Comparison of ENCODE assay signal across 1 fruit fly cellular context in genomic region chr3R:5198302-5198701, dm6.
TF ChIP-seq lines count a peak whose summit lies in the region.

No protein-coding gene starts in this region.

TF ChIP-seq in whole organism, embryonic, 481 proteins besides CTCF, POLR2A, EP300 and RAD21 (continued from another document and continues in another):
- TF ChIP-seq Antp (GFP tag; optimal IDR thresholded peaks at IDR 0.05; lab: Kevin White, UChicago), result peak; percentile 59
- TF ChIP-seq CG17802 (tag; optimal IDR thresholded peaks at IDR 0.05; lab: Kevin White, UChicago), result no peak
- no peak for TF ChIP-seq wor (GFP tag; IDR thresholded peaks at IDR 0.05; lab: Robert Waterston, UW)
- no peak for TF ChIP-seq ash1 (GFP tag; optimal IDR thresholded peaks at IDR 0.05; lab: Kevin White, UChicago)
- 0 out of 2 replicates have a peak, but pooled peaks have one; percentile 49 for TF ChIP-seq rib (GFP tag; IDR thresholded peaks at IDR 0.05; lab: Robert Waterston, UW)
- TF ChIP-seq twi (tag; optimal IDR thresholded peaks at IDR 0.05; lab: Kevin White, UChicago), result no peak
- TF ChIP-seq E2f1 (GFP tag; IDR thresholded peaks at IDR 0.05; lab: Robert Waterston, UW), result peak; percentile 49; the same call in 1 of the 2 replicates
- TF ChIP-seq CG9437 (GFP tag; optimal IDR thresholded peaks at IDR 0.05; lab: Kevin White, UChicago), result no peak
- TF ChIP-seq ttk (GFP tag; IDR thresholded peaks at IDR 0.05; lab: Robert Waterston, UW), result 0 out of 2 replicates have a peak, but pooled peaks have one; percentile 30
- TF ChIP-seq Scr (GFP tag; IDR thresholded peaks at IDR 0.05; lab: Robert Waterston, UW; ENCODE audit: partially characterized antibody), result no peak
- no peak for TF ChIP-seq Spps (tag; optimal IDR thresholded peaks at IDR 0.05; lab: Kevin White, UChicago)
- no peak for TF ChIP-seq ato (GFP tag; IDR thresholded peaks at IDR 0.05; lab: Robert Waterston, UW; ENCODE audit: partially characterized antibody)
- no peak for TF ChIP-seq bbx (GFP tag; IDR thresholded peaks at IDR 0.05; lab: Robert Waterston, UW; ENCODE audit: partially characterized antibody)
- peak; percentile 74 for TF ChIP-seq CG2678 (tag; optimal IDR thresholded peaks at IDR 0.05; lab: Kevin White, UChicago)
- peak; percentile 93 for TF ChIP-seq CG18599 (GFP tag; optimal IDR thresholded peaks at IDR 0.05; lab: Kevin White, UChicago)
- peak; percentile 75; the same call in 1 of the 2 replicates for TF ChIP-seq CG32532 (GFP tag; IDR thresholded peaks at IDR 0.05; lab: Robert Waterston, UW)
- TF ChIP-seq scrt (GFP tag; optimal IDR thresholded peaks at IDR 0.05; lab: Kevin White, UChicago), result peak; percentile 55
- TF ChIP-seq CG10321 (GFP tag; IDR thresholded peaks at IDR 0.05; lab: Robert Waterston, UW), result no peak
- TF ChIP-seq CG10959 (GFP tag; IDR thresholded peaks at IDR 0.05; lab: Robert Waterston, UW), result no peak
- TF ChIP-seq CG10366 (GFP tag; IDR thresholded peaks at IDR 0.05; lab: Robert Waterston, UW), result peak; percentile 57
- TF ChIP-seq CG10267 (tag; optimal IDR thresholded peaks at IDR 0.05; lab: Kevin White, UChicago), result peak; percentile 7
- no peak for TF ChIP-seq mirr (GFP tag; optimal IDR thresholded peaks at IDR 0.05; lab: Kevin White, UChicago)
- 0 out of 2 replicates have a peak, but pooled peaks have one; percentile 17 for TF ChIP-seq Nf-YA (GFP tag; IDR thresholded peaks at IDR 0.05; lab: Robert Waterston, UW)
- no peak for TF ChIP-seq CG2129 (GFP tag; IDR thresholded peaks at IDR 0.05; lab: Robert Waterston, UW; ENCODE audit: partially characterized antibody)
- peak; percentile 41; the same call in 1 of the 4 replicates for TF ChIP-seq Gug (GFP tag; IDR thresholded peaks at IDR 0.05; lab: Robert Waterston, UW)
- no peak for TF ChIP-seq jigr1 (GFP tag; IDR thresholded peaks at IDR 0.05; lab: Robert Waterston, UW)
- no peak for TF ChIP-seq psq (GFP tag; optimal IDR thresholded peaks at IDR 0.05; lab: Kevin White, UChicago)
- TF ChIP-seq Asciz (GFP tag; optimal IDR thresholded peaks at IDR 0.05; lab: Kevin White, UChicago), result no peak
- peak; percentile 66 to 69 for TF ChIP-seq dpn (GFP tag; optimal IDR thresholded peaks at IDR 0.05; lab: Kevin White, UChicago)
- peak; percentile 80 for TF ChIP-seq dysf (GFP tag; IDR thresholded peaks at IDR 0.05; lab: Robert Waterston, UW)
- TF ChIP-seq Pdp1 (GFP tag; optimal IDR thresholded peaks at IDR 0.05; lab: Kevin White, UChicago), result peak in 1 of 2 experiments; percentile 45
- peak; percentile 83 for TF ChIP-seq Fer1 (GFP tag; optimal IDR thresholded peaks at IDR 0.05; lab: Kevin White, UChicago)
- peak; percentile 16 for TF ChIP-seq Chrac-16 (GFP tag; optimal IDR thresholded peaks at IDR 0.05; lab: Kevin White, UChicago)
- TF ChIP-seq CG1647 (GFP tag; optimal IDR thresholded peaks at IDR 0.05; lab: Kevin White, UChicago), result peak; percentile 34
- TF ChIP-seq so (GFP tag; IDR thresholded peaks at IDR 0.05; lab: Robert Waterston, UW), result 0 out of 3 replicates have a peak, but pooled peaks have one; percentile 9
- no peak for TF ChIP-seq gce (GFP tag; IDR thresholded peaks at IDR 0.05; lab: Robert Waterston, UW)
- TF ChIP-seq CG6254 (GFP tag; optimal IDR thresholded peaks at IDR 0.05; lab: Kevin White, UChicago), result no peak
- no peak for TF ChIP-seq emc (GFP tag; optimal IDR thresholded peaks at IDR 0.05; lab: Kevin White, UChicago)
- TF ChIP-seq her (GFP tag; optimal IDR thresholded peaks at IDR 0.05; lab: Kevin White, UChicago), result peak; percentile 67
- peak; percentile 61; the same call in 1 of the 2 replicates for TF ChIP-seq vvl (GFP tag; IDR thresholded peaks at IDR 0.05; lab: Robert Waterston, UW)
- no peak for TF ChIP-seq CG7987 (GFP tag; optimal IDR thresholded peaks at IDR 0.05; lab: Kevin White, UChicago)
- TF ChIP-seq Usf (GFP tag; optimal IDR thresholded peaks at IDR 0.05; lab: Kevin White, UChicago), result no peak
- TF ChIP-seq CG13894 (tag; optimal IDR thresholded peaks at IDR 0.05; lab: Kevin White, UChicago), result peak; percentile 94
- TF ChIP-seq Jarid2 (GFP tag; optimal IDR thresholded peaks at IDR 0.05; lab: Kevin White, UChicago), result no peak
- TF ChIP-seq CG30020 (tag; optimal IDR thresholded peaks at IDR 0.05; lab: Kevin White, UChicago), result no peak
- TF ChIP-seq CG10147 (GFP tag; optimal IDR thresholded peaks at IDR 0.05; lab: Kevin White, UChicago), result peak; percentile 59
- no peak for TF ChIP-seq bigmax (GFP tag; optimal IDR thresholded peaks at IDR 0.05; lab: Kevin White, UChicago)
- no peak for TF ChIP-seq Nf-YC (tag; optimal IDR thresholded peaks at IDR 0.05; lab: Kevin White, UChicago)
- no peak for TF ChIP-seq MTF-1 (GFP tag; optimal IDR thresholded peaks at IDR 0.05; lab: Kevin White, UChicago; ENCODE audit: borderline replicate concordance)
- TF ChIP-seq CG9932 (GFP tag; IDR thresholded peaks at IDR 0.05; lab: Robert Waterston, UW), result no peak; the same call in 1 of the 2 replicates
- TF ChIP-seq esg (GFP tag; conservative IDR thresholded peaks at IDR 0.05; lab: Robert Waterston, UW), result peak; percentile 44; the same call in 1 of the 2 replicates
- peak; percentile 70 for TF ChIP-seq ind (GFP tag; optimal IDR thresholded peaks at IDR 0.05; lab: Kevin White, UChicago)
- TF ChIP-seq chinmo (GFP tag; IDR thresholded peaks at IDR 0.05; lab: Robert Waterston, UW; ENCODE audit: partially characterized antibody), result no peak
- TF ChIP-seq pros (GFP tag; optimal IDR thresholded peaks at IDR 0.05; lab: Kevin White, UChicago), result no peak
- peak; percentile 2 for TF ChIP-seq CG12744 (GFP tag; optimal IDR thresholded peaks at IDR 0.05; lab: Kevin White, UChicago)
- no peak for TF ChIP-seq Doc2 (GFP tag; IDR thresholded peaks at IDR 0.05; lab: Robert Waterston, UW)
- peak; percentile 51 for TF ChIP-seq Xbp1 (GFP tag; optimal IDR thresholded peaks at IDR 0.05; lab: Kevin White, UChicago)
- TF ChIP-seq slp2 (GFP tag; optimal IDR thresholded peaks at IDR 0.05; lab: Kevin White, UChicago), result no peak
- TF ChIP-seq org-1 (GFP tag; optimal IDR thresholded peaks at IDR 0.05; lab: Kevin White, UChicago), result peak; percentile 70
- no peak for TF ChIP-seq CG11456 (GFP tag; IDR thresholded peaks at IDR 0.05; lab: Robert Waterston, UW)
- no peak for TF ChIP-seq CG1602 (GFP tag; optimal IDR thresholded peaks at IDR 0.05; lab: Kevin White, UChicago)
- no peak for TF ChIP-seq CG17829 (tag; optimal IDR thresholded peaks at IDR 0.05; lab: Kevin White, UChicago)
- TF ChIP-seq CG12299 (tag; optimal IDR thresholded peaks at IDR 0.05; lab: Kevin White, UChicago), result peak; percentile 18
- peak; percentile 54; the same call in 1 of the 3 replicates for TF ChIP-seq Optix (GFP tag; IDR thresholded peaks at IDR 0.05; lab: Robert Waterston, UW)
- peak; percentile 42; the same call in 1 of the 2 replicates for TF ChIP-seq Adf1 (GFP tag; IDR thresholded peaks at IDR 0.05; lab: Robert Waterston, UW)
- TF ChIP-seq C15 (GFP tag; IDR thresholded peaks at IDR 0.05; lab: Robert Waterston, UW), result no peak
- TF ChIP-seq CG18619 (GFP tag; optimal IDR thresholded peaks at IDR 0.05; lab: Kevin White, UChicago), result peak; percentile 49
- peak; percentile 72 for TF ChIP-seq BtbVII (GFP tag; optimal IDR thresholded peaks at IDR 0.05; lab: Kevin White, UChicago)
- TF ChIP-seq ATbp (GFP tag; optimal IDR thresholded peaks at IDR 0.05; lab: Kevin White, UChicago), result peak; percentile 39
- peak; percentile 32 for TF ChIP-seq NK7.1 (GFP tag; optimal IDR thresholded peaks at IDR 0.05; lab: Kevin White, UChicago)
- no peak for TF ChIP-seq Aef1 (GFP tag; IDR thresholded peaks at IDR 0.05; lab: Robert Waterston, UW)
- no peak for TF ChIP-seq CG8281 (tag; optimal IDR thresholded peaks at IDR 0.05; lab: Kevin White, UChicago)
- peak; percentile 31 for TF ChIP-seq ewg (GFP tag; optimal IDR thresholded peaks at IDR 0.05; lab: Kevin White, UChicago)
- no peak for TF ChIP-seq kah (GFP tag; optimal IDR thresholded peaks at IDR 0.05; lab: Kevin White, UChicago)
- peak; percentile 18 for TF ChIP-seq Blimp-1 (GFP tag; optimal IDR thresholded peaks at IDR 0.05; lab: Kevin White, UChicago)
- peak; percentile 63 for TF ChIP-seq pho (GFP tag; optimal IDR thresholded peaks at IDR 0.05; lab: Kevin White, UChicago)
- TF ChIP-seq CG11560 (tag; IDR thresholded peaks at IDR 0.05; lab: Robert Waterston, UW), result peak; percentile 53; the same call in 1 of the 3 replicates
- TF ChIP-seq Hand (GFP tag; optimal IDR thresholded peaks at IDR 0.05; lab: Kevin White, UChicago), result peak; percentile 69
- peak; percentile 47 for TF ChIP-seq CG32772 (GFP tag; IDR thresholded peaks at IDR 0.05; lab: Robert Waterston, UW)
- no peak for TF ChIP-seq CG14667 (GFP tag; IDR thresholded peaks at IDR 0.05; lab: Robert Waterston, UW)
- peak; percentile 89 for TF ChIP-seq lab (GFP tag; optimal IDR thresholded peaks at IDR 0.05; lab: Kevin White, UChicago)
- TF ChIP-seq CG8089 (GFP tag; optimal IDR thresholded peaks at IDR 0.05; lab: Kevin White, UChicago), result no peak
- no peak for TF ChIP-seq Opbp (GFP tag; IDR thresholded peaks at IDR 0.05; lab: Robert Waterston, UW; ENCODE audit: partially characterized antibody)
- TF ChIP-seq Stat92E (GFP tag; optimal IDR thresholded peaks at IDR 0.05; lab: Kevin White, UChicago), result no peak
- TF ChIP-seq CG9215 (GFP tag; IDR thresholded peaks at IDR 0.05; lab: Robert Waterston, UW), result no peak
- no peak for TF ChIP-seq usp (GFP tag; optimal IDR thresholded peaks at IDR 0.05; lab: Kevin White, UChicago)
- TF ChIP-seq Hr51 (GFP tag; optimal IDR thresholded peaks at IDR 0.05; lab: Kevin White, UChicago), result peak; percentile 31 to 61
- 0 out of 3 replicates have a peak, but pooled peaks have one; percentile 21 for TF ChIP-seq HLH4C (GFP tag; IDR thresholded peaks at IDR 0.05; lab: Robert Waterston, UW; ENCODE audit: partially characterized antibody)
- TF ChIP-seq bcd (GFP tag; optimal IDR thresholded peaks at IDR 0.05; lab: Kevin White, UChicago), result peak; percentile 53
- TF ChIP-seq lmd (GFP tag; IDR thresholded peaks at IDR 0.05; lab: Robert Waterston, UW), result peak; percentile 65; the same call in 1 of the 2 replicates
- peak; percentile 22 for TF ChIP-seq sug (tag; optimal IDR thresholded peaks at IDR 0.05; lab: Kevin White, UChicago)
- peak; percentile 41; the same call in 1 of the 2 replicates for TF ChIP-seq CG17328 (GFP tag; IDR thresholded peaks at IDR 0.05; lab: Robert Waterston, UW)
- TF ChIP-seq Dp (GFP tag; optimal IDR thresholded peaks at IDR 0.05; lab: Kevin White, UChicago), result no peak
- no peak for TF ChIP-seq hbn (GFP tag; IDR thresholded peaks at IDR 0.05; lab: Robert Waterston, UW; ENCODE audit: partially characterized antibody)
- TF ChIP-seq ems (GFP tag; optimal IDR thresholded peaks at IDR 0.05; lab: Kevin White, UChicago), result peak; percentile 42
- TF ChIP-seq luna (GFP tag; optimal IDR thresholded peaks at IDR 0.05; lab: Kevin White, UChicago), result peak; percentile 27
- TF ChIP-seq nau (GFP tag; optimal IDR thresholded peaks at IDR 0.05; lab: Kevin White, UChicago), result peak; percentile 15
- TF ChIP-seq odd (GFP tag; optimal IDR thresholded peaks at IDR 0.05; lab: Kevin White, UChicago), result peak; percentile 33
- TF ChIP-seq CG4404 (GFP tag; IDR thresholded peaks at IDR 0.05; lab: Robert Waterston, UW), result no peak
- no peak for TF ChIP-seq gcm2 (GFP tag; optimal IDR thresholded peaks at IDR 0.05; lab: Kevin White, UChicago)
- TF ChIP-seq CG6654 (GFP tag; optimal IDR thresholded peaks at IDR 0.05; lab: Kevin White, UChicago), result no peak
- no peak for TF ChIP-seq CG33213 (GFP tag; optimal IDR thresholded peaks at IDR 0.05; lab: Kevin White, UChicago)
- TF ChIP-seq tio (GFP tag; optimal IDR thresholded peaks at IDR 0.05; lab: Kevin White, UChicago), result peak; percentile 56
- no peak for TF ChIP-seq Hr78 (GFP tag; optimal IDR thresholded peaks at IDR 0.05; lab: Kevin White, UChicago)
- no peak for TF ChIP-seq inv (GFP tag; IDR thresholded peaks at IDR 0.05; lab: Robert Waterston, UW; ENCODE audit: partially characterized antibody)
- TF ChIP-seq pzg (GFP tag; optimal IDR thresholded peaks at IDR 0.05; lab: Kevin White, UChicago), result no peak
- TF ChIP-seq CG1529 (GFP tag; optimal IDR thresholded peaks at IDR 0.05; lab: Kevin White, UChicago), result no peak
- no peak for TF ChIP-seq CG12104 (GFP tag; optimal IDR thresholded peaks at IDR 0.05; lab: Kevin White, UChicago)
- TF ChIP-seq CG5180 (GFP tag; optimal IDR thresholded peaks at IDR 0.05; lab: Kevin White, UChicago), result peak; percentile 20
- TF ChIP-seq unc-4 (GFP tag; IDR thresholded peaks at IDR 0.05; lab: Robert Waterston, UW; ENCODE audit: partially characterized antibody), result no peak
- TF ChIP-seq ERR (GFP tag; optimal IDR thresholded peaks at IDR 0.05; lab: Kevin White, UChicago), result peak; percentile 33
- TF ChIP-seq gsb-n (tag; optimal IDR thresholded peaks at IDR 0.05; lab: Kevin White, UChicago), result no peak
- peak; percentile 48 for TF ChIP-seq CG6813 (GFP tag; optimal IDR thresholded peaks at IDR 0.05; lab: Kevin White, UChicago)
- peak; percentile 21 for TF ChIP-seq CG11398 (GFP tag; optimal IDR thresholded peaks at IDR 0.05; lab: Kevin White, UChicago)
- TF ChIP-seq Awh (GFP tag; IDR thresholded peaks at IDR 0.05; lab: Robert Waterston, UW), result no peak
- TF ChIP-seq CG9727 (GFP tag; optimal IDR thresholded peaks at IDR 0.05; lab: Kevin White, UChicago), result peak; percentile 37
- TF ChIP-seq Atf-2 (GFP tag; optimal IDR thresholded peaks at IDR 0.05; lab: Kevin White, UChicago), result no peak
- peak; percentile 56 for TF ChIP-seq CG8924 (tag; optimal IDR thresholded peaks at IDR 0.05; lab: Kevin White, UChicago)
- TF ChIP-seq pum (GFP tag; optimal IDR thresholded peaks at IDR 0.05; lab: Kevin White, UChicago), result peak; percentile 26
- TF ChIP-seq CG43689 (GFP tag; IDR thresholded peaks at IDR 0.05; lab: Robert Waterston, UW), result no peak
- no peak for TF ChIP-seq ken (GFP tag; IDR thresholded peaks at IDR 0.05; lab: Robert Waterston, UW)
- TF ChIP-seq repo (GFP tag; optimal IDR thresholded peaks at IDR 0.05; lab: Kevin White, UChicago), result no peak
- TF ChIP-seq CG11723 (GFP tag; optimal IDR thresholded peaks at IDR 0.05; lab: Kevin White, UChicago), result no peak
- peak; percentile 77 for TF ChIP-seq abd-A (tag; optimal IDR thresholded peaks at IDR 0.05; lab: Kevin White, UChicago)
- 0 out of 2 replicates have a peak, but pooled peaks have one; percentile 9 for TF ChIP-seq gsb (GFP tag; IDR thresholded peaks at IDR 0.05; lab: Robert Waterston, UW)
- TF ChIP-seq onecut (GFP tag; IDR thresholded peaks at IDR 0.05; lab: Robert Waterston, UW), result peak; percentile 53
- peak; percentile 41 for TF ChIP-seq CG10543 (GFP tag; optimal IDR thresholded peaks at IDR 0.05; lab: Kevin White, UChicago)
- TF ChIP-seq Tbp (GFP tag; optimal IDR thresholded peaks at IDR 0.05; lab: Kevin White, UChicago), result no peak
- no peak for TF ChIP-seq CG2199 (GFP tag; IDR thresholded peaks at IDR 0.05; lab: Robert Waterston, UW)
- TF ChIP-seq CG17912 (GFP tag; optimal IDR thresholded peaks at IDR 0.05; lab: Kevin White, UChicago), result no peak
